Fruit fly (Drosophila melanogaster) whole organism, embryonic: ENCODE results near the gene CG1103.

Experiments used
- Adf1 ChIP-seq: fragments of 200-800 bp; sonication (Bioruptor generic); IDR thresholded peaks from 2 replicates; pipeline ENCODE4 v1.3.6; 2022; ENCODE audit warnings: missing biosample characterization, missing genetic modification characterization
- CG1024 ChIP-seq: fragments of 200-800 bp; sonication (Bioruptor generic); IDR thresholded peaks from 2 replicates; pipeline ENCODE4 v1.3.6; 2022; ENCODE audit warnings: missing biosample characterization, missing genetic modification characterization
- CG10321 ChIP-seq: fragments of 200-800 bp; sonication (Bioruptor generic); IDR thresholded peaks from 2 replicates; pipeline ENCODE4 v1.3.6; 2022; ENCODE audit warnings: missing biosample characterization, missing genetic modification characterization
- CG10366 ChIP-seq: fragments of 200-800 bp; sonication (Bioruptor generic); IDR thresholded peaks from 2 replicates; pipeline ENCODE4 v1.3.6; 2022; ENCODE audit warnings: missing biosample characterization, missing genetic modification characterization
- CG11560 ChIP-seq: fragments of 200-800 bp; sonication (Bioruptor generic); IDR thresholded peaks from 3 replicates; pipeline ENCODE4 v1.3.6; 2022; ENCODE audit warnings: missing biosample characterization, missing genetic modification characterization
- CG12155 ChIP-seq: fragments of 200-800 bp; sonication (Bioruptor generic); optimal IDR thresholded peaks from 3 replicates; lab custom pipeline; 2016; ENCODE audit warnings: missing biosample characterization, missing genetic modification characterization
- CG1233 ChIP-seq: fragments of 200-800 bp; sonication (Bioruptor generic); optimal IDR thresholded peaks from 4 replicates; lab custom pipeline; 2018; ENCODE audit warnings: missing biosample characterization, mild to moderate bottlenecking, missing genetic modification characterization
- CG12659 ChIP-seq: fragments of 200-800 bp; sonication (Bioruptor generic); optimal IDR thresholded peaks from 3 replicates; lab custom pipeline; 2017; ENCODE audit warnings: mild to moderate bottlenecking, missing biosample characterization, missing genetic modification reagents, missing genetic modification characterization
- CG13123 ChIP-seq: fragments of 200-800 bp; sonication (Bioruptor generic); optimal IDR thresholded peaks from 2 replicates; lab custom pipeline; 2016; ENCODE audit warnings: missing biosample characterization, missing genetic modification characterization
- CG14014 ChIP-seq: fragments of 200-800 bp; sonication (Bioruptor generic); IDR thresholded peaks from 2 replicates; pipeline ENCODE4 v1.3.6; 2022; ENCODE audit warnings: missing biosample characterization, missing genetic modification characterization
- CG14441 ChIP-seq: fragments of 200-800 bp; sonication (Bioruptor generic); IDR thresholded peaks from 2 replicates; pipeline ENCODE4 v1.3.6; 2022; ENCODE audit warnings: missing biosample characterization, missing genetic modification characterization
- CG14860 ChIP-seq: fragments of 200-800 bp; sonication (Bioruptor generic); IDR thresholded peaks from 3 replicates; pipeline ENCODE4 v1.3.6; 2022; ENCODE audit warnings: missing biosample characterization, missing genetic modification characterization; ENCODE audit not compliant: partially characterized antibody
- CG17802 ChIP-seq: fragments of 200-800 bp; sonication (Bioruptor generic); optimal IDR thresholded peaks from 2 replicates; lab custom pipeline; 2018; ENCODE audit warnings: missing biosample characterization, mild to moderate bottlenecking, missing genetic modification characterization, moderate library complexity
- CG1832 ChIP-seq: fragments of 200-800 bp; sonication (Bioruptor generic); optimal IDR thresholded peaks from 2 replicates; lab custom pipeline; 2017; ENCODE audit warnings: missing biosample characterization, mild to moderate bottlenecking, missing genetic modification characterization, inconsistent platforms
- CG3163 ChIP-seq: fragments of 200-800 bp; sonication (Bioruptor generic); optimal IDR thresholded peaks from 3 replicates; lab custom pipeline; 2016; ENCODE audit warnings: missing biosample characterization, missing genetic modification characterization
- CG7786 ChIP-seq: fragments of 200-800 bp; sonication (Bioruptor generic); optimal IDR thresholded peaks from 2 replicates; lab custom pipeline; 2016; ENCODE audit warnings: missing biosample characterization, missing genetic modification characterization
- CG7839 ChIP-seq: fragments of 200-800 bp; sonication (Bioruptor generic); optimal IDR thresholded peaks from 3 replicates; lab custom pipeline; 2018; ENCODE audit warnings: missing biosample characterization, mild to moderate bottlenecking, missing genetic modification characterization, moderate library complexity
- CG7987 ChIP-seq: fragments of 200-800 bp; sonication (Bioruptor generic); optimal IDR thresholded peaks from 2 replicates; lab custom pipeline; 2018; ENCODE audit warnings: missing biosample characterization, mild to moderate bottlenecking, missing genetic modification characterization, moderate library complexity
- CG9727 ChIP-seq: fragments of 200-800 bp; sonication (Bioruptor generic); optimal IDR thresholded peaks from 3 replicates; lab custom pipeline; 2017; ENCODE audit warnings: missing biosample characterization, mild to moderate bottlenecking, missing genetic modification characterization
- Eip74EF ChIP-seq, 2 experiments: fragments of 200-800 bp in 1 of 2; fragments of >200 bp in 1 of 2; sonication (Bioruptor generic) in 1 of 2; optimal IDR thresholded peaks; 2 replicates each; lab custom pipeline; 2017 to 2019; ENCODE audit warnings: missing biosample characterization in 2 of 2, missing genetic modification characterization in 2 of 2, mild to moderate bottlenecking in 1 of 2, moderate library complexity in 1 of 2
- Fer3 ChIP-seq: fragments of 200-800 bp; sonication (Bioruptor generic); optimal IDR thresholded peaks from 2 replicates; lab custom pipeline; 2018; ENCODE audit warnings: missing biosample characterization, mild to moderate bottlenecking, missing genetic modification characterization, moderate library complexity
- HLH4C ChIP-seq: fragments of 200-800 bp; sonication (Bioruptor generic); IDR thresholded peaks from 3 replicates; pipeline ENCODE4 v1.3.6; 2022; ENCODE audit warnings: missing biosample characterization, missing genetic modification characterization; ENCODE audit not compliant: partially characterized antibody
- Hsf ChIP-seq: fragments of 200-800 bp; sonication (Bioruptor generic); optimal IDR thresholded peaks from 3 replicates; lab custom pipeline; 2016; ENCODE audit warnings: missing biosample characterization, missing genetic modification characterization
- Mad ChIP-seq: fragments of 200-800 bp; sonication (Bioruptor generic); optimal IDR thresholded peaks from 2 replicates; lab custom pipeline; 2016; ENCODE audit warnings: missing biosample characterization, missing genetic modification characterization
- Med ChIP-seq: fragments of 200-800 bp; sonication (Bioruptor generic); peaks from one replicate; lab custom pipeline; 2016; ENCODE audit warnings: missing biosample characterization, missing genetic modification characterization, mild to moderate bottlenecking, inconsistent platforms, moderate library complexity
- Mrtf ChIP-seq: fragments of 200-800 bp; sonication (Bioruptor generic); IDR thresholded peaks from 3 replicates; pipeline ENCODE4 v1.3.6; 2022; ENCODE audit warnings: missing biosample characterization, missing genetic modification characterization
- Poxn ChIP-seq: fragments of 200-800 bp; sonication (Bioruptor generic); IDR thresholded peaks from 2 replicates; pipeline ENCODE4 v1.3.6; 2022; ENCODE audit warnings: missing biosample characterization, missing genetic modification characterization
- Side ChIP-seq: fragments of 200-800 bp; sonication (Bioruptor generic); optimal IDR thresholded peaks from 2 replicates; lab custom pipeline; 2016; ENCODE audit warnings: missing biosample characterization, missing genetic modification characterization
- bowl ChIP-seq: fragments of 200-800 bp; sonication (Bioruptor generic); IDR thresholded peaks from 2 replicates; pipeline ENCODE4 v1.3.6; 2022; ENCODE audit warnings: missing biosample characterization, missing genetic modification characterization
- cas ChIP-seq: fragments of 200-800 bp; sonication (Bioruptor generic); IDR thresholded peaks from 2 replicates; pipeline ENCODE4 v1.3.6; 2022; ENCODE audit warnings: missing biosample characterization, missing genetic modification characterization
- dan ChIP-seq: fragments of 200-800 bp; sonication (Bioruptor generic); IDR thresholded peaks from 2 replicates; pipeline ENCODE4 v1.3.6; 2022; ENCODE audit warnings: missing biosample characterization, missing genetic modification characterization
- emc ChIP-seq: fragments of 200-800 bp; sonication (Bioruptor generic); optimal IDR thresholded peaks from 2 replicates; lab custom pipeline; 2016; ENCODE audit warnings: missing biosample characterization, missing genetic modification characterization
- fd102C ChIP-seq: fragments of 200-800 bp; sonication (Bioruptor generic); optimal IDR thresholded peaks from 2 replicates; lab custom pipeline; 2018; ENCODE audit warnings: missing biosample characterization, mild to moderate bottlenecking, missing genetic modification characterization, moderate library complexity
- fru ChIP-seq: fragments of >200 bp; optimal IDR thresholded peaks from 2 replicates; lab custom pipeline; 2017
- hbn ChIP-seq: fragments of 200-800 bp; sonication (Bioruptor generic); IDR thresholded peaks from 2 replicates; pipeline ENCODE4 v1.3.6; 2022; ENCODE audit warnings: missing biosample characterization, missing genetic modification characterization; ENCODE audit not compliant: partially characterized antibody
- kni ChIP-seq: fragments of 200-800 bp; sonication (Bioruptor generic); optimal IDR thresholded peaks from 3 replicates; lab custom pipeline; 2017; ENCODE audit warnings: mild to moderate bottlenecking, missing biosample characterization, missing genetic modification reagents, missing genetic modification characterization
- knrl ChIP-seq: fragments of 200-800 bp; sonication (Bioruptor generic); IDR thresholded peaks from 3 replicates; pipeline ENCODE4 v1.3.6; 2022; ENCODE audit warnings: missing biosample characterization, missing genetic modification characterization; ENCODE audit not compliant: partially characterized antibody
- lilli ChIP-seq: fragments of 200-800 bp; sonication (Bioruptor generic); optimal IDR thresholded peaks from 3 replicates; lab custom pipeline; 2016; ENCODE audit warnings: missing biosample characterization, missing genetic modification characterization
- mam ChIP-seq: fragments of 200-800 bp; sonication (Bioruptor generic); optimal IDR thresholded peaks from 3 replicates; lab custom pipeline; 2016; ENCODE audit warnings: missing biosample characterization, missing genetic modification characterization
- mirr ChIP-seq: fragments of 200-800 bp; sonication (Bioruptor generic); optimal IDR thresholded peaks from 3 replicates; lab custom pipeline; 2018; ENCODE audit warnings: missing biosample characterization, mild to moderate bottlenecking, missing genetic modification characterization
- prd ChIP-seq, 3 experiments: fragments of >200 bp in 2 of 3; fragments of 200-800 bp in 1 of 3; sonication (Bioruptor generic) in 1 of 3; optimal IDR thresholded peaks in 2 of 3; IDR thresholded peaks in 1 of 3; 2 replicates in 2 of 3; 3 replicates in 1 of 3; pipeline versions ENCODE4 v1.3.6 to Lab custom; 2017 to 2022; ENCODE audit warnings: missing biosample characterization in 1 of 3, missing genetic modification characterization in 1 of 3
- pum ChIP-seq: fragments of 200-800 bp; sonication (Bioruptor generic); optimal IDR thresholded peaks from 2 replicates; lab custom pipeline; 2016; ENCODE audit warnings: missing biosample characterization, missing genetic modification characterization
- stwl ChIP-seq: fragments of 200-800 bp; sonication (Bioruptor generic); optimal IDR thresholded peaks from 3 replicates; lab custom pipeline; 2018; ENCODE audit warnings: missing biosample characterization, mild to moderate bottlenecking, missing genetic modification characterization, moderate library complexity
- tna ChIP-seq: fragments of 200-800 bp; sonication (Bioruptor generic); IDR thresholded peaks from 2 replicates; pipeline ENCODE4 v1.3.6; 2022; ENCODE audit warnings: missing biosample characterization, missing genetic modification characterization; ENCODE audit not compliant: partially characterized antibody
- trem ChIP-seq: fragments of 200-800 bp; optimal IDR thresholded peaks from 3 replicates; lab custom pipeline; 2019; ENCODE audit warnings: missing biosample characterization, mild to moderate bottlenecking, missing genetic modification characterization, moderate library complexity
- tx ChIP-seq: fragments of 200-800 bp; sonication (Bioruptor generic); optimal IDR thresholded peaks from 2 replicates; lab custom pipeline; 2016; ENCODE audit warnings: missing biosample characterization, missing genetic modification characterization
- wor ChIP-seq: fragments of 200-800 bp; sonication (Bioruptor generic); IDR thresholded peaks from 2 replicates; pipeline ENCODE4 v1.3.6; 2022; ENCODE audit warnings: missing biosample characterization, missing genetic modification characterization
- z ChIP-seq: fragments of 200-800 bp; sonication (Bioruptor generic); IDR thresholded peaks from 3 replicates; pipeline ENCODE4 v1.3.6; 2022; ENCODE audit warnings: missing biosample characterization, missing genetic modification characterization

The CG1103 gene

DNA sequence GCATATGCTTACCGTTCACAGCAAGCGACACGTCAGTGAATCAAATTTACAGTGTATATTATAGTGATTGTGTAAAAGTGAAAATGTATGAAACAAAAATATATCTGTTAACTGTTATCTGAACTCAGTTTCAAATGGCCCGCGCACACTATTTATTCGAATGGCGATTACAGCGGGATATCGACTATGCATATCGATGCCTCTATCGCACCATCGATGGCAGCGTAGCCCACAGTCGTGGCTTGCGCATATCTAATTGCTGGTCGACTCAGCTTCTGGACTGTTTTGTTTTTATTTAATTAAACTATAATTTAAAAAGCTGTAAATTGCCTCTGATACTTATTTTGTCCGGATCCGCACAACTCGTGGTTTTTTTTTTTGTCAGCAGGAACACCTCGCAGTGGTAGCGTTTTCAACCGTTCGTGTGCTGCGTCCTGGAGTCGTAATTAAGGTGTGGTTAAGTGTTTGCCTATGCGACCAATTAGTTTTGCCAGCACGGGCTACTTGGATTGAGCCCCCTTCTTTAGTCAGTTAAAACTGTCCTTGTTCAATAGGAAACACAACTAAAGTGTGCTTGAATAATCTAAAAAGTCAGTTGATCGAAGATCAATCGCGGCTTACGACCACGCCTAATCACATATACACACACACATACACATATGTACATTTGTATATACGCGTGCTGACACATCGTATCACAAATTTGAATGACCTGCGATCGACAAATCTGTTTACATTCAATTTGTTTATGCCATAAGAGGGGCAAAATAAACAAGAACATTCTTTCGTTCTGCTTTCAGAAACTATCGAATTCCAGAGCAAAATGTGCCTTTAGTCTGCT, 43.7 kb downstream of the CG1103 start, which contains the start of gene Cont (continued):
- no peak for TF ChIP-seq CG17802 (tag; lab: Kevin White, UChicago)
- TF ChIP-seq CG12659 (GFP tag; lab: Kevin White, UChicago), result peak; percentile 48
- no peak for TF ChIP-seq CG1233
- no peak for TF ChIP-seq emc (GFP tag; lab: Kevin White, UChicago)
- peak; percentile 93 for TF ChIP-seq HLH4C
- TF ChIP-seq CG11560 (tag; lab: Robert Waterston, UW), result peak; percentile 92
- no peak for TF ChIP-seq Mrtf (GFP tag; lab: Robert Waterston, UW)
- peak; percentile 91 for TF ChIP-seq knrl (GFP tag; lab: Robert Waterston, UW)
- no peak for TF ChIP-seq mirr (GFP tag; lab: Kevin White, UChicago)
- TF ChIP-seq tna, result peak; percentile 94
- TF ChIP-seq z, result no peak
- TF ChIP-seq CG9727 (GFP tag; lab: Kevin White, UChicago), result no peak
- TF ChIP-seq mam, result peak; percentile 36
- TF ChIP-seq wor, result no peak
- TF ChIP-seq dan, result no peak
- TF ChIP-seq CG10321 (GFP tag; lab: Robert Waterston, UW), result no peak
- no peak for TF ChIP-seq cas (GFP tag; lab: Robert Waterston, UW)
- peak; percentile 60 for TF ChIP-seq trem (tag; lab: Kevin White, UChicago)
- TF ChIP-seq Mad (GFP tag; lab: Kevin White, UChicago), result peak; percentile 6
- TF ChIP-seq CG7987 (GFP tag; lab: Kevin White, UChicago), result no peak
- peak; percentile 55 for TF ChIP-seq stwl (tag; lab: Kevin White, UChicago)
- no peak for TF ChIP-seq tx
- TF ChIP-seq CG1832 (GFP tag; lab: Kevin White, UChicago), result no peak
- peak; percentile 94 for TF ChIP-seq hbn
- TF ChIP-seq Eip74EF (GFP tag; optimal IDR thresholded peaks at IDR 0.05; lab: Kevin White, UChicago), result no peak
- no peak for TF ChIP-seq kni (GFP tag; lab: Kevin White, UChicago)

DNA sequence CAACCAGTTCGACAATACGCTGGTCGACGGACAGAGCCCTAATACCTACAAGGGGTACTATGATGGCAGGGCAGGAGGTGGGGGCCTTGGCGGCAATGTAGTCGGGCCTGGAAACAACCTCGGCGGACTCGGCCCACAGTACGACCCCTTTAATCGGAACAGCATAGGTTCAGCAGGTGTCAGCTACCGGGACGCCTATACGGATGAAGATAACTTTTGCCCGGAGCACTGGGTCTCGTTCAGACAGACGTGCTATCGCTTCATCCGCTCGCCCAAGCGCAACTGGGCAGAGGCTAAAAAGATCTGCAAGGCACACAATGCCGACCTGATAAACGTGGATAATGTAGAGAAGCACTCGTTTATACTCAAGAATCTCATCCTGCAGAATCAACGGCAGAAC, 44.6 kb downstream of the CG1103 start:
- TF ChIP-seq Adf1 (GFP tag; lab: Robert Waterston, UW) (no peak), CG1024 (GFP tag; lab: Robert Waterston, UW) (0 out of 2 replicates have a peak, but pooled peaks have one; percentile 9), CG3163 (GFP tag; lab: Kevin White, UChicago) (no peak), CG7786 (GFP tag; lab: Kevin White, UChicago) (no peak), prd (optimal IDR thresholded peaks at IDR 0.05; lab: Kevin White, UChicago) (no peak), prd (GFP tag; IDR thresholded peaks at IDR 0.05; lab: Robert Waterston, UW) (no peak), CG7839 (tag; lab: Kevin White, UChicago) (no peak), Med (GFP tag; lab: Kevin White, UChicago) (peak; percentile 39), CG14860 (GFP tag; lab: Robert Waterston, UW) (no peak)

DNA sequence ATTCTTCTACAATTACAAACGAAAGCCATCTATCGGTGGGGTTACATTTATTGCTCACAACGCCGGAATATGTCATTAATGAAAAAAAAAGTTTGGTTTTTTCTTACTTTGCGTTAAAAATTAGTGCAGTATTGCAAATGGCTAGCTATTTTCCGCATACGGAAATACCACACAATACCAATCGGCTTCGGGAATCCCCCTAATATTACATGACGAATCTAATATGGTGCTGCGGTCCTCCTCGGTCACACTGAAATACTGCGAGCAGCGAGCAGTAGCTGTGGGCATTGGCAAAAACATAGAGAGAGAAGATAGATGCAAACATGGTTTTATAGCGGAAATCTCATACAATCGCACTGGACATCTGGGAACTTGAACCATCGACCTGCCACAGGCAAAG, 49.9 kb downstream of the CG1103 start, which contains the start of gene tub:
Gene tub (plus strand): TSS at position 253 of the 400 bp plus-strand sequence.
- TF ChIP-seq Fer3, result no peak
- no peak for TF ChIP-seq Poxn (GFP tag; lab: Robert Waterston, UW)
- no peak for TF ChIP-seq hbn
- peak; percentile 36 for TF ChIP-seq CG12155 (GFP tag; lab: Kevin White, UChicago)
- peak; percentile 27; the same call in 1 of the 2 replicates for TF ChIP-seq CG10366
- no peak for TF ChIP-seq fd102C (GFP tag; lab: Kevin White, UChicago)
- TF ChIP-seq bowl (GFP tag; lab: Robert Waterston, UW), result no peak
- no peak for TF ChIP-seq Side (GFP tag; lab: Kevin White, UChicago)
- no peak for TF ChIP-seq CG13123
- TF ChIP-seq CG14441 (GFP tag; lab: Robert Waterston, UW), result peak; percentile 31; the same call in 1 of the 2 replicates
- peak; percentile 40; the same call in 1 of the 2 replicates for TF ChIP-seq CG14014 (GFP tag; lab: Robert Waterston, UW)
- TF ChIP-seq fru, result no peak
- TF ChIP-seq Hsf, result peak; percentile 48
- peak; percentile 12 for TF ChIP-seq pum
- peak; percentile 69 for TF ChIP-seq lilli (GFP tag; lab: Kevin White, UChicago)
